Worm (Caenorhabditis elegans) whole organism, late embryonic: ENCODE results near the gene maoc-1.

ENCODE experiments used
- C08G9.2 ChIP-seq: sonication (generic microtip); optimal IDR thresholded peaks from 2 replicates; lab custom pipeline; 2016; ENCODE audit warnings: mild to moderate bottlenecking, missing genetic modification characterization, moderate library complexity, missing compliant biosample characterization
- F13H6.1 ChIP-seq: sonication (generic microtip); optimal IDR thresholded peaks from 2 replicates; lab custom pipeline; 2016; ENCODE audit warnings: missing genetic modification characterization, missing compliant biosample characterization
- K02D7.2 ChIP-seq: sonication (generic microtip); optimal IDR thresholded peaks from 2 replicates; lab custom pipeline; 2017; ENCODE audit warnings: mild to moderate bottlenecking, missing genetic modification characterization, missing compliant biosample characterization
- K09A11.1 ChIP-seq: sonication (generic microtip); optimal IDR thresholded peaks from 2 replicates; lab custom pipeline; 2017; ENCODE audit warnings: antibody characterized with exemption, mild to moderate bottlenecking, missing genetic modification characterization, missing compliant biosample characterization; ENCODE audit not compliant: insufficient read depth
- T23F11.4 ChIP-seq: fragments of 200-800 bp; sonication (Bioruptor generic); optimal IDR thresholded peaks from 2 replicates; lab custom pipeline; 2018; ENCODE audit warnings: mild to moderate bottlenecking, missing genetic modification characterization, missing compliant biosample characterization
- ahr-1 ChIP-seq: sonication (generic microtip); optimal IDR thresholded peaks from 2 replicates; lab custom pipeline; 2016; ENCODE audit warnings: missing genetic modification characterization, missing compliant biosample characterization
- ceh-14 ChIP-seq: sonication (generic microtip); optimal IDR thresholded peaks from 2 replicates; lab custom pipeline; 2016; ENCODE audit warnings: missing genotype, missing genetic modification characterization, missing compliant biosample characterization
- ceh-2 ChIP-seq: sonication (generic microtip); optimal IDR thresholded peaks from 2 replicates; lab custom pipeline; 2016; ENCODE audit warnings: missing genotype, missing genetic modification characterization, missing compliant biosample characterization
- ceh-45 ChIP-seq: fragments of 200-800 bp; sonication (Bioruptor generic); IDR thresholded peaks from 2 replicates; pipeline ENCODE4 v1.3.6; 2022; ENCODE audit warnings: missing genetic modification reagents, missing genetic modification characterization, missing compliant biosample characterization
- ceh-48 ChIP-seq: sonication (generic microtip); optimal IDR thresholded peaks from 2 replicates; lab custom pipeline; 2016; ENCODE audit warnings: missing genetic modification characterization, inconsistent platforms, missing compliant biosample characterization
- ceh-6 ChIP-seq: fragments of 200-800 bp; sonication (Bioruptor generic); optimal IDR thresholded peaks from 2 replicates; lab custom pipeline; 2018; ENCODE audit warnings: mild to moderate bottlenecking, missing genetic modification characterization, missing compliant biosample characterization
- ceh-9 ChIP-seq: sonication (generic microtip); optimal IDR thresholded peaks from 2 replicates; lab custom pipeline; 2016; ENCODE audit warnings: mild to moderate bottlenecking, missing genetic modification characterization, inconsistent platforms, missing compliant biosample characterization
- che-1 ChIP-seq: sonication (generic microtip); optimal IDR thresholded peaks from 2 replicates; lab custom pipeline; 2016; ENCODE audit warnings: mild to moderate bottlenecking, missing genetic modification characterization, missing compliant biosample characterization
- dmd-4 ChIP-seq: sonication (generic microtip); optimal IDR thresholded peaks from 2 replicates; lab custom pipeline; 2016; ENCODE audit warnings: borderline replicate concordance, missing genetic modification characterization, missing compliant biosample characterization
- dve-1 ChIP-seq: sonication (generic microtip); optimal IDR thresholded peaks from 2 replicates; lab custom pipeline; 2017; ENCODE audit warnings: antibody characterized with exemption, mild to moderate bottlenecking, missing genetic modification characterization, missing compliant biosample characterization
- ets-4 ChIP-seq: sonication (generic microtip); optimal IDR thresholded peaks from 2 replicates; lab custom pipeline; 2016; ENCODE audit warnings: missing genetic modification characterization, missing compliant biosample characterization
- eyg-1 ChIP-seq: sonication (generic microtip); optimal IDR thresholded peaks from 2 replicates; lab custom pipeline; 2016; ENCODE audit warnings: missing genotype, missing genetic modification characterization, missing compliant biosample characterization
- fkh-10 ChIP-seq: fragments of 150-350 bp; optimal IDR thresholded peaks from 2 replicates; lab custom pipeline; 2014; ENCODE audit warnings: missing biosample characterization, missing genetic modification reagents, missing genetic modification characterization
- fkh-6 ChIP-seq: sonication (generic microtip); optimal IDR thresholded peaks from 2 replicates; lab custom pipeline; 2016; ENCODE audit warnings: missing genetic modification characterization, missing compliant biosample characterization
- gmeb-2 ChIP-seq: sonication (generic microtip); optimal IDR thresholded peaks from 2 replicates; lab custom pipeline; 2016; ENCODE audit warnings: missing genetic modification characterization, inconsistent platforms, missing compliant biosample characterization
- hlh-13 ChIP-seq: fragments of 200-800 bp; sonication (Bioruptor generic); optimal IDR thresholded peaks from 2 replicates; lab custom pipeline; 2018; ENCODE audit warnings: mild to moderate bottlenecking, missing genetic modification characterization, missing compliant biosample characterization
- hlh-6 ChIP-seq: sonication (generic microtip); optimal IDR thresholded peaks from 2 replicates; lab custom pipeline; 2016; ENCODE audit warnings: missing genotype, missing genetic modification characterization, missing compliant biosample characterization
- hlh-8 ChIP-seq: sonication (generic microtip); optimal IDR thresholded peaks from 2 replicates; lab custom pipeline; 2016; ENCODE audit warnings: missing genotype, missing genetic modification characterization, missing compliant biosample characterization
- lim-6 ChIP-seq: sonication (generic microtip); optimal IDR thresholded peaks from 2 replicates; lab custom pipeline; 2016; ENCODE audit warnings: missing genetic modification characterization, missing compliant biosample characterization
- mec-3 ChIP-seq: sonication (generic microtip); optimal IDR thresholded peaks from 2 replicates; lab custom pipeline; 2016; ENCODE audit warnings: borderline replicate concordance, missing genetic modification characterization, missing compliant biosample characterization
- nfya-1 ChIP-seq: sonication (generic microtip); optimal IDR thresholded peaks from 2 replicates; lab custom pipeline; 2017; ENCODE audit warnings: missing genetic modification characterization, mild to moderate bottlenecking, missing compliant biosample characterization, antibody characterized with exemption, moderate library complexity
- nhr-232 ChIP-seq: sonication (generic microtip); optimal IDR thresholded peaks from 2 replicates; lab custom pipeline; 2016; ENCODE audit warnings: missing genetic modification characterization, missing compliant biosample characterization
- pha-2 ChIP-seq: sonication (generic microtip); optimal IDR thresholded peaks from 2 replicates; lab custom pipeline; 2017; ENCODE audit warnings: mild to moderate bottlenecking, missing genetic modification characterization, missing compliant biosample characterization
- pros-1 ChIP-seq: fragments of 150-350 bp; optimal IDR thresholded peaks from 2 replicates; lab custom pipeline; 2014; ENCODE audit warnings: missing biosample characterization, missing genetic modification reagents, missing genetic modification characterization
- sdc-2 ChIP-seq: sonication (generic microtip); optimal IDR thresholded peaks from 2 replicates; lab custom pipeline; 2016; ENCODE audit warnings: missing genotype, missing genetic modification characterization, missing compliant biosample characterization
- sox-2 ChIP-seq: fragments of 200-800 bp; sonication (Bioruptor generic); IDR thresholded peaks from 2 replicates; pipeline ENCODE4 v1.3.6; 2022; ENCODE audit warnings: missing genetic modification reagents, missing genetic modification characterization, missing compliant biosample characterization
- tbx-2 ChIP-seq: sonication (generic microtip); optimal IDR thresholded peaks from 2 replicates; lab custom pipeline; 2016; ENCODE audit warnings: missing genetic modification characterization, missing compliant biosample characterization
- tbx-7 ChIP-seq: sonication (generic microtip); optimal IDR thresholded peaks from 2 replicates; lab custom pipeline; 2016; ENCODE audit warnings: missing genotype, missing genetic modification characterization, missing compliant biosample characterization
- ttx-3 ChIP-seq: sonication (generic microtip); optimal IDR thresholded peaks from 2 replicates; lab custom pipeline; 2016; ENCODE audit warnings: missing genetic modification reagents, missing genetic modification characterization, missing compliant biosample characterization

The maoc-1 gene

DNA sequence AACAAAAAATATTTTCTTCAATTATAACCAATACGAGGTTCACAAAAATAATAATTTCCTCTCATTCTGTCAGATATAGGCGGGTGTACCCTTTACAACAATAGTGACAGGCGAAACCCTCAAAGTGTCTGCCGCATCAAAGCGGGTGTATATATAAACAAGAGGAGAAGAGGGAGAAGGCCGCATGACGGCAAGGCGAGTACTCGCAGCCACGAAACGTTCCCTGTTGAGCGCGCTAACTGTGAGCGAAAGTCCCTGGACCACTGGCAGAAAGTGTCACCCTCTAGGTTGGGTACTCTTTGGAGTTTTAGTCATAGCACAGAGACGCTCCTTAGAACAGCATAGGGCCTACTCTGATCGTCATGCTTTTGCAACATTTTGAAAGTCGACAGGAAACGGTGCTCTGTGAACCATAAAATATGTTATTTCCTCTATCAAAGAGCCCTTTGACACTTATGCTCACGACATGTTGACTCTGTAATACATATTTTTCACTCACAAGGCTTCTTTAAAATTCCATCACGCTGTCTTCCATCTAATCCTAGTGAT is 4.0 kb downstream of the maoc-1 start, which contains the start of gene pcrg-1 (continued):
- TF ChIP-seq sox-2 (GFP tag; lab: Robert Waterston, UW) (peak; percentile 87), F13H6.1 (tag; lab: Kevin White, UChicago) (peak; percentile 89), T23F11.4 (GFP tag; lab: Kevin White, UChicago) (peak; percentile 88), gmeb-2 (tag; lab: Kevin White, UChicago) (peak; percentile 78), fkh-10 (GFP tag; lab: Kevin White, UChicago) (no peak), ceh-6 (GFP tag; lab: Kevin White, UChicago) (peak; percentile 86), hlh-13 (GFP tag; lab: Kevin White, UChicago) (peak; percentile 92), ceh-48 (tag; lab: Kevin White, UChicago) (peak; percentile 74), ceh-9 (tag; lab: Kevin White, UChicago) (peak; percentile 72), ahr-1 (peak; percentile 83), tbx-7 (tag; lab: Kevin White, UChicago) (peak; percentile 71), dmd-4 (tag; lab: Kevin White, UChicago) (peak; percentile 79), K09A11.1 (tag; lab: Kevin White, UChicago) (peak; percentile 43), fkh-6 (tag; lab: Kevin White, UChicago) (peak; percentile 86), lim-6 (peak; percentile 90), hlh-6 (tag; lab: Kevin White, UChicago) (peak; percentile 91), hlh-8 (tag; lab: Kevin White, UChicago) (peak; percentile 44), C08G9.2 (tag; lab: Kevin White, UChicago) (peak; percentile 76), sdc-2 (tag; lab: Kevin White, UChicago) (peak; percentile 69), ttx-3 (tag; lab: Kevin White, UChicago) (peak; percentile 77), pros-1 (no peak), ceh-14 (tag; lab: Kevin White, UChicago) (peak; percentile 91), ceh-45 (GFP tag; lab: Robert Waterston, UW) (peak; percentile 84)

DNA sequence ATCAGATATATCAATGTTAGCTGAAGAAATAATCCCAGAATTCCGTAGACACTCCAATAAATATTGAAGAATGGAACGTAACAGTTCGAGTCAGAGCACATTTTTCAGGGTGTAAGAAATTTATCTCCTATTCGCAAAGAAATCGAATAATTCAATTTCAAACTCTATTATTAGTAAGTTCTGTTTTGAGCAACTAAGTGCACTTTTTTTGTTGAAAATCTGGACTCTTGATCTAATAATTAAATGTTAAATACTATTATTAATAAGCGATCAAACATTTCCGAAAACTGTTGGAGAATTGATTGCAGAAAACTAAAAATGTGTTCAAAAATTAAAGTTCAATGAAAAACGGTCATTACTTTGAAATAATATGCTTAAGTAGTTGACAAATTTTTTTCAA is 7.0 kb downstream of the maoc-1 start, which contains the start of gene srd-56:
srd-56 (minus strand) TSS at position 101 of the 400 bp plus-strand sequence.
- TF ChIP-seq nhr-232 (tag; lab: Kevin White, UChicago): no peak

DNA sequence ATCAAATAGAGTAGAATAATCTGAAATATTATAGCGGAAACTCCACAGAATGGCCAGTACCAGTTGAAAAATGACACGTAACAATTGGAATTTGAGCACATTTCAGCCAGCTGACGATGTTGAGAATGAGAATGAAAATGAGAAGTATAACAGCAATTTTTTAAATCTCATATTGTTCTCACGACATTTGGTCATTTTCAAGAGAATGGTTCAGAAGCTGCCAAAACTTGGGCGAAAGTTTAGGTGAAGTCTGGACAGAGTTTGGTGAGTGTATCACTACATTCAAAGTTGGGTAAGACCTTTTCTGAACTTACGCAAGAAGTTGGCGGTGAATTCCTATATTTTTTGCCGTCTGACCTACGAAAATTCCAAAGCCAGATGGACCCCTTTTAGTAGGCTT is 8.9 kb downstream of the maoc-1 start, which contains the start of gene srd-58:
srd-58 (minus strand) TSS at position 101 of the 400 bp plus-strand sequence.
- no peak for TF ChIP-seq pha-2

DNA sequence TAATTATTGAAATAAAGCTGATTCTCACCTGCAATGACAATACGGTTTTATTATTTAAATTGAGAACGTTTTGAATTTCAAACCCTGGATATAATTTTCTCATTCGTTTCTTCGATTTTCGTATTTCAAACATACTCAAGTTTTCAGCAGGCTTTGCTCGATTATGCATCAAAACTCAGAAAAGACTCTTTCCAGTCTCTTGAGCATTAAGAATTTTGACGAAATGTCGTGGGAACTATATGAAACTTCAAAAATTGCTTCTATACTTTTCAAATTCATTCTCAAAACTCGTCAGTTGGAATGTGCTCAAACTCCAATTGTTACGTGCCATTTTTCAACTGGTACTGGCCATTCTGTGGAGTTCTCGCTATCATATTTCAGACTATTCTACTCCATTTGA is 9.3 kb downstream of the maoc-1 start, which contains the start of gene srd-59:
srd-59 (plus strand) TSS at position 301 of the 400 bp plus-strand sequence.
- TF ChIP-seq sdc-2 (tag; lab: Kevin White, UChicago): no peak
- no peak for TF ChIP-seq hlh-13 (GFP tag; lab: Kevin White, UChicago)
- no peak for TF ChIP-seq nfya-1

DNA sequence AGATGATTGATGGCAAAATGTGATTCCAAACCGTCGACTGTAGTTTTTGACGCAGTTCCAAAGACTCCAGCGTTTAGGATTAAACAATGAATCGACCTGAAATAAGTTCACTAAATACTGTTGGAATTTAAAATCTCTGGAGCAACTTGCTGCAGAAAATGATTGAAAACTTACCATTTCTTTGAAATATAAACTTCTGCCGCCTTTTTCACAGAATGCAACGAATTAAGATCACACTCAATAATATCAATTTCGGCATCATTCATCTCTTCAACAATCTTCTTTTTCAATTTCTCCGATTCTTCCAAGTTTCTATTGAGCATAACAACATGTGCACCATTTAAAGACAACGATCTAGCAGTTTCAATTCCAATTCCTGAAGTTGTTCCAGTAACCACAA is 11.6 kb downstream of the maoc-1 start:
- TF ChIP-seq fkh-10 (GFP tag; lab: Kevin White, UChicago): no peak
- no peak for TF ChIP-seq hlh-6 (tag; lab: Kevin White, UChicago)
- no peak for TF ChIP-seq eyg-1
- TF ChIP-seq che-1 (tag; lab: Kevin White, UChicago): no peak
- TF ChIP-seq ets-4 (tag; lab: Kevin White, UChicago): no peak
- TF ChIP-seq dve-1 (tag; lab: Kevin White, UChicago): no peak

DNA sequence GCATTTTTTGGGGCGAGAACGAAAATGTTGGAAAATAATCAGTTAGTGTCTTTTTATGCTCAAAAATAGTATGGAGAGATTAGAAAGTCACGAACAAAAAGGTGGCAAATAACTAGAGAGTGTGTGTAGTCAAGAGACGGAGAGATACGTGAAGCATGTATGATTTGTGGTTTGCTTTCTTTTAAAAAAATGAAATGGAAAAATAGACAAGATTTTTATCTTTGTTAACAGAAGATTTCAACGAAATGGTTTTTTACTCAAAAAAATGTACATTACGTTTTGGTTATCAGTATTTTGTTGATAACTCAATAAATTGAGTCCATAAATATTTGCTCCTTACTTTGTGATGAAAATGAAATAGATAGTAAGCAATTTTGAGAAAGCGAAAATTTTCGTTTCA is 12.1 kb downstream of the maoc-1 start, which contains the start of gene dhs-7:
dhs-7 (minus strand) TSS at position 277 of the 400 bp plus-strand sequence.
- TF ChIP-seq tbx-2 (tag; lab: Kevin White, UChicago): no peak
- TF ChIP-seq ceh-2 (tag; lab: Kevin White, UChicago): no peak
- TF ChIP-seq fkh-6 (tag; lab: Kevin White, UChicago): no peak
- TF ChIP-seq mec-3 (tag; lab: Kevin White, UChicago): no peak
- TF ChIP-seq pros-1: no peak
- TF ChIP-seq K02D7.2 (tag; lab: Kevin White, UChicago): no peak
